Worm (Caenorhabditis elegans) whole organism, dauer: ENCODE measurements around the gene tasp-1.
"Not testable (repeated sequence)": the region's sequence is repeated elsewhere in the genome, so short reads cannot be mapped to it uniquely, and the experiment has no call there.

ENCODE experiments used
- unc-62 ChIP-seq: sonication (generic microtip); optimal IDR thresholded peaks from 2 replicates; lab custom pipeline; 2017; ENCODE audit warnings: missing biosample characterization, missing genetic modification reagents, missing genetic modification characterization

The tasp-1 gene

ce11 chrIII:10740518-10740917, 18.6 kb upstream of the tasp-1 start, which contains the start of gene K01G5.8:
K01G5.8 (minus strand) TSS chrIII:10740772.
- no peak for TF ChIP-seq unc-62 (GFP tag; lab: Kevin White, UChicago)

- TF ChIP-seq unc-62 (GFP tag; lab: Kevin White, UChicago), result no peak
Observed at ce11 chrIII:10742382-10742860, 16.7 kb upstream of the tasp-1 start, which contains the start of the genes tbb-1 and rib-2. tbb-1 (minus strand) TSS chrIII:10742432. rib-2 (plus strand) TSS chrIII:10742810.

- TF ChIP-seq unc-62 (GFP tag; lab: Kevin White, UChicago), result no peak
Observed at ce11 chrIII:10746406-10746807, 12.7 kb upstream of the tasp-1 start.

ce11 chrIII:10747620-10748479, 11.3 kb upstream of the tasp-1 start, which contains the start of the genes ran-1 and dkc-1:
ran-1 (minus strand) TSS chrIII:10747728.
dkc-1 (plus strand) TSS chrIII:10748429.
- no peak for TF ChIP-seq unc-62 (GFP tag; lab: Kevin White, UChicago)

- not testable (repeated sequence) for TF ChIP-seq unc-62 (GFP tag; lab: Kevin White, UChicago)
Observed at ce11 chrIII:10750043-10750442, 9.1 kb upstream of the tasp-1 start, which contains the start of gene enu-3.6. enu-3.6 (plus strand) TSS chrIII:10750434.

ce11 chrIII:10754379-10754778, 4.7 kb upstream of the tasp-1 start:
- no peak for TF ChIP-seq unc-62 (GFP tag; lab: Kevin White, UChicago)

- no peak for TF ChIP-seq unc-62 (GFP tag; lab: Kevin White, UChicago)
Observed at ce11 chrIII:10755480-10756066, 3.5 kb upstream of the tasp-1 start, which contains the start of gene hpl-2. hpl-2 (minus strand) TSS chrIII:10755530.

ce11 chrIII:10757540-10757939, 1.6 kb upstream of the tasp-1 start, which contains the start of gene rnf-113:
rnf-113 (minus strand) TSS chrIII:10757640.
- TF ChIP-seq unc-62 (GFP tag; lab: Kevin White, UChicago), result no peak

ce11 chrIII:10758422-10758821, 685 bp upstream of the tasp-1 start, which contains the start of gene K01G5.10:
K01G5.10 (minus strand) TSS chrIII:10758522.
- no peak for TF ChIP-seq unc-62 (GFP tag; lab: Kevin White, UChicago)

ce11 chrIII:10763032-10763431, 3.9 kb downstream of the tasp-1 start, which contains the start of gene dpy-28:
dpy-28 (plus strand) TSS chrIII:10763131.
- TF ChIP-seq unc-62 (GFP tag; lab: Kevin White, UChicago), result no peak

ce11 chrIII:10769693-10770092, 10.6 kb downstream of the tasp-1 start:
- TF ChIP-seq unc-62 (GFP tag; lab: Kevin White, UChicago), result no peak

ce11 chrIII:10781553-10781952, 22.4 kb downstream of the tasp-1 start, which contains the start of gene ptr-19:
ptr-19 (plus strand) TSS chrIII:10781853.
- TF ChIP-seq unc-62 (GFP tag; lab: Kevin White, UChicago), result no peak

- TF ChIP-seq unc-62 (GFP tag; lab: Kevin White, UChicago), result no peak
Observed at ce11 chrIII:10783052-10783451, 23.9 kb downstream of the tasp-1 start.

- TF ChIP-seq unc-62 (GFP tag; lab: Kevin White, UChicago), result no peak
Observed at ce11 chrIII:10791233-10791632, 32.1 kb downstream of the tasp-1 start.

- no peak for TF ChIP-seq unc-62 (GFP tag; lab: Kevin White, UChicago)
Observed at ce11 chrIII:10794049-10794448, 34.9 kb downstream of the tasp-1 start, which contains the start of gene clec-163. clec-163 (plus strand) TSS chrIII:10794349.

- TF ChIP-seq unc-62 (GFP tag; lab: Kevin White, UChicago), result no peak
Observed at ce11 chrIII:10802032-10802431, 42.9 kb downstream of the tasp-1 start, which contains the start of gene K11D9.3. K11D9.3 (minus strand) TSS chrIII:10802212.
